Worm (Caenorhabditis elegans) whole organism, L4 larva: Measurements from ENCODE around the gene F19F10.11.
A peak's percentile ranks its signal among the peaks of the same experiment; 100 is the strongest.

ENCODE experiments used
- F37D6.2 ChIP-seq: sonication (generic microtip); optimal IDR thresholded peaks from 2 replicates; lab custom pipeline; 2016; ENCODE audit warnings: mild to moderate bottlenecking, missing genetic modification characterization, missing compliant biosample characterization
- F44E2.7 ChIP-seq: fragments of 200-800 bp; sonication (Bioruptor generic); IDR thresholded peaks from 2 replicates; pipeline ENCODE4 v2.1.2; 2022; ENCODE audit warnings: missing genetic modification characterization, missing compliant biosample characterization
- Y105C5A.15 ChIP-seq: fragments of 200-800 bp; sonication (Bioruptor generic); IDR thresholded peaks from 2 replicates; pipeline ENCODE4 v1.3.6; 2022; ENCODE audit warnings: missing genetic modification characterization, missing compliant biosample characterization
- Y5F2A.4 ChIP-seq: fragments of 200-800 bp; sonication (Bioruptor generic); optimal IDR thresholded peaks from 2 replicates; lab custom pipeline; 2018; ENCODE audit warnings: mild to moderate bottlenecking, missing genetic modification characterization, missing compliant biosample characterization
- aha-1 ChIP-seq: fragments of 150-350 bp; peaks from one replicate; lab custom pipeline; 2014; ENCODE audit warnings: missing biosample characterization, missing genetic modification characterization
- arid-1 ChIP-seq: fragments of 200-800 bp; sonication (Bioruptor generic); conservative IDR thresholded peaks from 2 replicates; pipeline ENCODE4 v1.3.6; 2022; ENCODE audit warnings: missing genetic modification reagents, missing genetic modification characterization, missing compliant biosample characterization
- attf-4 ChIP-seq: sonication (generic microtip); optimal IDR thresholded peaks from 3 replicates; lab custom pipeline; 2017; ENCODE audit warnings: missing biosample characterization, missing genetic modification characterization
- ceh-28 ChIP-seq: fragments of 150-350 bp; optimal IDR thresholded peaks from 2 replicates; lab custom pipeline; 2014; ENCODE audit warnings: missing biosample characterization, missing genetic modification reagents, missing genetic modification characterization
- ceh-44 ChIP-seq: fragments of 200-800 bp; sonication (Bioruptor generic); IDR thresholded peaks from 2 replicates; pipeline ENCODE4 v1.3.6; 2022; ENCODE audit warnings: missing genetic modification reagents, missing genetic modification characterization, missing compliant biosample characterization
- ceh-62 ChIP-seq: sonication (generic microtip); optimal IDR thresholded peaks from 2 replicates; lab custom pipeline; 2017; ENCODE audit warnings: missing biosample characterization, missing genetic modification characterization
- daf-19 ChIP-seq: fragments of 200-800 bp; sonication (Bioruptor generic); conservative IDR thresholded peaks from 2 replicates; pipeline ENCODE4 v1.3.6; 2022; ENCODE audit warnings: missing genetic modification characterization, missing compliant biosample characterization
- dpl-1 ChIP-seq: fragments of 150-350 bp; optimal IDR thresholded peaks from 2 replicates; lab custom pipeline; 2014; ENCODE audit warnings: missing biosample characterization, missing genetic modification reagents, missing genetic modification characterization
- duxl-1 ChIP-seq: sonication (generic microtip); optimal IDR thresholded peaks from 2 replicates; lab custom pipeline; 2016; ENCODE audit warnings: mild to moderate bottlenecking, missing genetic modification characterization, moderate library complexity, missing compliant biosample characterization; ENCODE audit not compliant: poor library complexity
- dve-1 ChIP-seq: sonication (generic microtip); optimal IDR thresholded peaks from 2 replicates; lab custom pipeline; 2017; ENCODE audit warnings: antibody characterized with exemption, mild to moderate bottlenecking, missing genetic modification characterization, missing compliant biosample characterization; ENCODE audit not compliant: insufficient read depth
- fkh-10 ChIP-seq: fragments of 150-350 bp; optimal IDR thresholded peaks from 2 replicates; lab custom pipeline; 2014; ENCODE audit warnings: missing biosample characterization, missing genetic modification reagents, missing genetic modification characterization
- hif-1 ChIP-seq, 2 experiments: sonication (generic microtip); optimal IDR thresholded peaks; 2 replicates each; lab custom pipeline; 2016 to 2017; ENCODE audit warnings: missing compliant biosample characterization in 2 of 2, missing genetic modification characterization in 2 of 2, missing genetic modification reagents in 2 of 2, missing genotype in 2 of 2, mild to moderate bottlenecking in 1 of 2
- lin-38 ChIP-seq: fragments of 200-800 bp; sonication (Bioruptor generic); IDR thresholded peaks from 2 replicates; pipeline ENCODE4 v1.3.6; 2022; ENCODE audit warnings: missing genetic modification reagents, missing genetic modification characterization, missing compliant biosample characterization
- lin-39 ChIP-seq: fragments of 150-350 bp; optimal IDR thresholded peaks from 2 replicates; lab custom pipeline; 2014; ENCODE audit warnings: missing biosample characterization, missing genetic modification reagents, missing genetic modification characterization
- lir-3 ChIP-seq: sonication (generic microtip); optimal IDR thresholded peaks from 2 replicates; lab custom pipeline; 2016; ENCODE audit warnings: mild to moderate bottlenecking, missing genetic modification characterization, missing compliant biosample characterization
- lsy-2 ChIP-seq, 2 experiments: fragments of 150-350 bp in 1 of 2; sonication (generic microtip) in 1 of 2; optimal IDR thresholded peaks; 2 replicates each; lab custom pipeline; 2014 to 2017; ENCODE audit warnings: missing biosample characterization in 2 of 2, missing genetic modification characterization in 2 of 2
- madf-9 ChIP-seq: fragments of 200-800 bp; sonication (Bioruptor generic); conservative IDR thresholded peaks from 2 replicates; pipeline ENCODE4 v1.3.6; 2022; ENCODE audit warnings: missing genetic modification reagents, missing genetic modification characterization, missing compliant biosample characterization
- mep-1 ChIP-seq: fragments of 150-350 bp; sonication (generic microtip); optimal IDR thresholded peaks from 3 replicates; lab custom pipeline; 2014; ENCODE audit warnings: missing biosample characterization, missing genetic modification characterization
- mes-2 ChIP-seq: sonication (generic microtip); optimal IDR thresholded peaks from 2 replicates; lab custom pipeline; 2016; ENCODE audit warnings: missing genotype, mild to moderate bottlenecking, missing genetic modification characterization, missing compliant biosample characterization; ENCODE audit not compliant: poor library complexity, severe bottlenecking
- mxl-3 ChIP-seq: fragments of 200-800 bp; sonication (Bioruptor generic); optimal IDR thresholded peaks from 2 replicates; lab custom pipeline; 2018; ENCODE audit warnings: mild to moderate bottlenecking, missing genetic modification characterization, missing compliant biosample characterization
- nhr-237 ChIP-seq: sonication (generic microtip); optimal IDR thresholded peaks from 2 replicates; lab custom pipeline; 2017; ENCODE audit warnings: missing biosample characterization, missing genetic modification characterization
- nhr-25 ChIP-seq: sonication (generic microtip); optimal IDR thresholded peaks from 2 replicates; lab custom pipeline; 2017; ENCODE audit warnings: missing genetic modification characterization, mild to moderate bottlenecking, missing compliant biosample characterization, antibody characterized with exemption, moderate library complexity, borderline replicate concordance; ENCODE audit not compliant: insufficient read depth
- nhr-28 ChIP-seq: fragments of 150-350 bp; optimal IDR thresholded peaks from 2 replicates; lab custom pipeline; 2014; ENCODE audit warnings: missing biosample characterization, missing genetic modification characterization
- nhr-48 ChIP-seq: sonication (generic microtip); optimal IDR thresholded peaks from 2 replicates; lab custom pipeline; 2016; ENCODE audit warnings: mild to moderate bottlenecking, missing genetic modification characterization, missing compliant biosample characterization
- rbr-2 ChIP-seq: sonication (generic microtip); optimal IDR thresholded peaks from 2 replicates; lab custom pipeline; 2016; ENCODE audit warnings: missing genotype, missing genetic modification characterization, missing compliant biosample characterization
- skn-1 ChIP-seq: fragments of 150-350 bp; optimal IDR thresholded peaks from 2 replicates; lab custom pipeline; 2014; ENCODE audit warnings: missing biosample characterization, missing genetic modification characterization
- unc-62 ChIP-seq, 3 experiments: fragments of 150-350 bp in 1 of 3; sonication (generic microtip); optimal IDR thresholded peaks in 2 of 3; peaks in 1 of 3; 1 replicate in 1 of 3; 2 replicates in 2 of 3; lab custom pipeline; 2014 to 2017; ENCODE audit warnings: missing biosample characterization in 3 of 3, missing genetic modification characterization in 3 of 3, missing genetic modification reagents in 3 of 3, missing genotype in 1 of 3
- zfp-2 ChIP-seq: sonication (generic microtip); optimal IDR thresholded peaks from 2 replicates; lab custom pipeline; 2016; ENCODE audit warnings: mild to moderate bottlenecking, missing genetic modification characterization, missing compliant biosample characterization
- zip-2 ChIP-seq: fragments of 150-350 bp; optimal IDR thresholded peaks from 2 replicates; lab custom pipeline; 2014; ENCODE audit warnings: missing biosample characterization, missing genetic modification characterization

F19F10.11 gene

DNA sequence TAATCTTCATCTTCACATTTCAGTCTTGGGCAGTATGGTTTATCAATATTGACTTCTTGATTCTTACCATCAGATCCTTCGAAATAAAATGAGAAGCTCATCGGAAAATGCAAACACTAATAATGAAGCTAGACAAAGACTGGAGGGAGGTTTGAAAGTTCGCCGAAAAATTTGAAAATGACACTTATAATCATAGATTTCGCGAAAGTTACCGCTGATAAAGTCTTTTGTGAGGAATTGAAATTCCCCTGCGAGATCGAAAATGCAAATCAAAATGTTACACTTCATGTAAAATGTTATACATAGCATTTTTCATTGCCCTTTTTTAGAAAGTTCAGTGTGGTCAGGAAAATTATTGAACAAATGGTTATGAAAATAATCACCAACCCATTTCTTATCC, 10.8 kb upstream of the F19F10.11 start, which contains the start of gene C50E3.7:
Gene C50E3.7, minus strand, starts transcription at position 101 of the 400 bp plus-strand sequence.
- TF ChIP-seq Y105C5A.15 = no peak
- TF ChIP-seq zip-2 (tag; lab: Kevin White, UChicago) = no peak
- no peak for TF ChIP-seq F37D6.2 (tag; lab: Kevin White, UChicago)
- TF ChIP-seq unc-62 (GFP tag; optimal IDR thresholded peaks at IDR 0.05 in 1 of 2; lab: Kevin White, UChicago) = no peak
- no peak for TF ChIP-seq unc-62 (tag; optimal IDR thresholded peaks at IDR 0.05; lab: Kevin White, UChicago)
- TF ChIP-seq attf-4 (tag; lab: Kevin White, UChicago) = no peak
- TF ChIP-seq daf-19 (GFP tag; lab: Robert Waterston, UW) = no peak
- TF ChIP-seq nhr-25 (tag; lab: Kevin White, UChicago) = no peak
- TF ChIP-seq duxl-1 (tag; lab: Kevin White, UChicago) = no peak
- TF ChIP-seq hif-1 (tag; optimal IDR thresholded peaks at IDR 0.05; lab: Kevin White, UChicago) = no peak
- no peak for TF ChIP-seq lsy-2 (tag; optimal IDR thresholded peaks at IDR 0.05; lab: Kevin White, UChicago)
- TF ChIP-seq Y5F2A.4 = no peak
- no peak for TF ChIP-seq skn-1
- TF ChIP-seq lin-39 (tag; lab: Kevin White, UChicago) = no peak
- TF ChIP-seq, all 104 proteins: peak for 0

DNA sequence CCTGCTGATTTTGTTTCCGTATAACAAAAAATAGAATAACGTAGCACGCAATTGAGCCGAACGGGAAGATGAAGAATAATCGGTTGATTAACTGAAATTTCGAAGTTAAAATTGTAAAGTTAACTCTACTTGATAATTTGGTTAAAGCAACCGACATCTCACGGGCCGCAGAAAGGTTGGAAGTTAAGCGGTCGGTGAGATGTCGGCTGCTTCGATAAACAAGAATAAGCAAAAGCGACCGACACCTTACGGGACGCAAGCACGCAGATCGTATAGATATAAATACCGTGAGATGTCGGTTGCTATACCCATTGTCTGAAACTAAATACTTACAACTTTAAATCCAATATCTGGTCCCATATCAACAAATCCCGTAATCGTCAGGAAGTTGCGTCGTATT, 7.6 kb upstream of the F19F10.11 start:
- TF ChIP-seq madf-9 (no peak), nhr-48 (no peak), attf-4 (tag; lab: Kevin White, UChicago) (no peak), ceh-28 (tag; lab: Kevin White, UChicago) (no peak), mxl-3 (GFP tag; lab: Kevin White, UChicago) (no peak), zfp-2 (tag; lab: Kevin White, UChicago) (no peak), lin-39 (tag; lab: Kevin White, UChicago) (no peak), mes-2 (tag; lab: Kevin White, UChicago) (no peak), unc-62 (GFP tag; optimal IDR thresholded peaks at IDR 0.05 in 1 of 2; lab: Kevin White, UChicago) (no peak), unc-62 (tag; optimal IDR thresholded peaks at IDR 0.05; lab: Kevin White, UChicago) (no peak), nhr-237 (tag; lab: Kevin White, UChicago) (no peak)
- TF ChIP-seq, all 104 proteins: peak for 0

ce11 chrV:7590454-7590853, 3.0 kb upstream of the F19F10.11 start, which contains the start of gene C50E3.6:
C50E3.6 (minus strand) TSS chrV:7590554.
- TF ChIP-seq fkh-10 (GFP tag; lab: Kevin White, UChicago) (peak; percentile 15), F44E2.7 (no peak)

DNA sequence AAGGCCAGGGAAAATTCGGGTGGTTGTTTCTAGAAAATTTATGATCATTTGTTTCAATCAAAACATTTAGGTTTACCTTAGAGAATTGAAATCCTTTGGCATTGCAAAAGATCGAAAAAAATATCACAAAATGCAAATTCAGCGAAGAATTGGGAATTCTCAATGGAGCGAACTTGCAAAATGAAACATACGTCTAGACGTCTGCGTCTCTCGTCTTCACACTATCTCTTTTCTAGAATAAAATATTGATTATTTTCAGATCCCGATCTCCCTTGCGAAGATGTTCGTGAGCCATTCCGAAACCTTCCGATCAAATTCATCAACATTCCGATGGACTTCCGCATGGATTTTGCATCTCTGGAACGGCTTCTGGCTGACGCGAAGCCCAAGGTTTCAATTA, 7.1 kb downstream of the F19F10.11 start, which contains the start of gene ets-6:
Gene ets-6, minus strand, starts transcription at position 169 of the 400 bp plus-strand sequence.
- TF ChIP-seq nhr-28 (tag; lab: Kevin White, UChicago) = no peak
- peak; percentile 38; the same call in 1 of the 2 replicates for TF ChIP-seq ceh-44
- no peak for TF ChIP-seq arid-1 (GFP tag; lab: Robert Waterston, UW)
- peak; percentile 45 for TF ChIP-seq ceh-28 (tag; lab: Kevin White, UChicago)
- no peak for TF ChIP-seq ceh-62 (tag; lab: Kevin White, UChicago)
- no peak for TF ChIP-seq lir-3 (tag; lab: Kevin White, UChicago)
- peak; percentile 96 for TF ChIP-seq lin-38
- peak; percentile 2 for TF ChIP-seq aha-1 (tag; lab: Kevin White, UChicago)
- TF ChIP-seq rbr-2 = peak; percentile 41
- TF ChIP-seq mes-2 (tag; lab: Kevin White, UChicago) = peak; percentile 67
- TF ChIP-seq dpl-1 (GFP tag; lab: Kevin White, UChicago) = peak; percentile 36
- peak; percentile 20 for TF ChIP-seq dve-1 (tag; lab: Kevin White, UChicago)
- TF ChIP-seq lsy-2 (tag; optimal IDR thresholded peaks at IDR 0.05; lab: Kevin White, UChicago) = peak in 1 of 2 experiments; percentile 77
- TF ChIP-seq unc-62 (GFP tag; optimal IDR thresholded peaks at IDR 0.05 in 1 of 2; lab: Kevin White, UChicago) = peak in 1 of 2 experiments; percentile 65
- TF ChIP-seq unc-62 (tag; optimal IDR thresholded peaks at IDR 0.05; lab: Kevin White, UChicago) = no peak
- TF ChIP-seq mep-1 (tag; lab: Kevin White, UChicago) = peak; percentile 52
